Fruit fly (Drosophila melanogaster) whole organism: ENCODE data around the gene CG13676.

ENCODE experiments used
- CG8478 ChIP-seq: fragments of >200 bp; optimal IDR thresholded peaks from 2 replicates; lab custom pipeline; 2018; ENCODE audit warnings: inconsistent platforms
- EcR ChIP-seq, 2 experiments: fragments of >200 bp; optimal IDR thresholded peaks; 2 replicates each; lab custom pipeline; 2017; ENCODE audit warnings: missing biosample characterization in 2 of 2, missing genetic modification characterization in 2 of 2, missing genetic modification reagents in 2 of 2
- pan ChIP-seq: fragments of >200 bp; optimal IDR thresholded peaks from 2 replicates; lab custom pipeline; 2017
- psq ChIP-seq: fragments of >200 bp; optimal IDR thresholded peaks from 2 replicates; lab custom pipeline; 2017
- usp ChIP-seq: fragments of >200 bp; optimal IDR thresholded peaks from 2 replicates; lab custom pipeline; 2017; ENCODE audit warnings: missing biosample characterization, missing genetic modification characterization, mixed read lengths

- TF ChIP-seq CG8478 (lab: Kevin White, UChicago) (no peak), pan (lab: Kevin White, UChicago) (no peak), usp (GFP tag; lab: Kevin White, UChicago) (no peak), psq (no peak), EcR (GFP tag; optimal IDR thresholded peaks at IDR 0.05; lab: Kevin White, UChicago) (no peak)
Measured at dm6 chr3L:8180464-8181137, 29.0 kb upstream of the CG13676 start, which contains the start of the genes mthl7 and Uxs.
